Fruit fly (Drosophila melanogaster) whole organism, embryonic: ENCODE measurements around the gene HDAC6.
A peak's percentile ranks its signal among the peaks of the same experiment; 100 is the strongest.

ENCODE experiments used
- Aef1 ChIP-seq: fragments of 200-800 bp; sonication (Bioruptor generic); IDR thresholded peaks from 3 replicates; pipeline ENCODE4 v1.3.6; 2022; ENCODE audit warnings: missing biosample characterization, missing genetic modification characterization
- Bgb ChIP-seq: fragments of 200-800 bp; sonication (Bioruptor generic); IDR thresholded peaks from 2 replicates; pipeline ENCODE4 v1.3.6; 2022; ENCODE audit warnings: missing biosample characterization, missing genetic modification characterization; ENCODE audit not compliant: partially characterized antibody
- CG11504 ChIP-seq: fragments of 200-800 bp; sonication (Bioruptor generic); optimal IDR thresholded peaks from 3 replicates; lab custom pipeline; 2019; ENCODE audit warnings: missing biosample characterization, mild to moderate bottlenecking, missing genetic modification characterization, moderate library complexity
- CG11696 ChIP-seq: fragments of 200-800 bp; sonication (Bioruptor generic); IDR thresholded peaks from 2 replicates; pipeline ENCODE4 v1.3.6; 2022; ENCODE audit warnings: missing biosample characterization, missing genetic modification characterization
- CG12299 ChIP-seq: fragments of 200-800 bp; sonication (Bioruptor generic); optimal IDR thresholded peaks from 2 replicates; lab custom pipeline; 2018; ENCODE audit warnings: missing biosample characterization, mild to moderate bottlenecking, missing genetic modification characterization
- CG12659 ChIP-seq: fragments of 200-800 bp; sonication (Bioruptor generic); optimal IDR thresholded peaks from 3 replicates; lab custom pipeline; 2017; ENCODE audit warnings: mild to moderate bottlenecking, missing biosample characterization, missing genetic modification reagents, missing genetic modification characterization
- CG13123 ChIP-seq: fragments of 200-800 bp; sonication (Bioruptor generic); optimal IDR thresholded peaks from 2 replicates; lab custom pipeline; 2016; ENCODE audit warnings: missing biosample characterization, missing genetic modification characterization
- CG14050 ChIP-seq: fragments of 200-800 bp; sonication (Bioruptor generic); IDR thresholded peaks from 3 replicates; pipeline ENCODE4 v1.3.6; 2022; ENCODE audit warnings: missing biosample characterization, missing genetic modification characterization
- CG1647 ChIP-seq: fragments of 200-800 bp; sonication (Bioruptor generic); optimal IDR thresholded peaks from 3 replicates; lab custom pipeline; 2016; ENCODE audit warnings: missing biosample characterization, missing genetic modification characterization
- CG2116 ChIP-seq: fragments of 200-800 bp; sonication (Bioruptor generic); optimal IDR thresholded peaks from 3 replicates; lab custom pipeline; 2018; ENCODE audit warnings: missing biosample characterization, mild to moderate bottlenecking, missing genetic modification characterization
- CG2129 ChIP-seq: fragments of 200-800 bp; sonication (Bioruptor generic); IDR thresholded peaks from 2 replicates; pipeline ENCODE4 v1.3.6; 2022; ENCODE audit warnings: missing biosample characterization, missing genetic modification characterization; ENCODE audit not compliant: partially characterized antibody
- CG31388 ChIP-seq: fragments of 200-800 bp; sonication (Bioruptor generic); optimal IDR thresholded peaks from 2 replicates; lab custom pipeline; 2016; ENCODE audit warnings: missing biosample characterization, missing genetic modification characterization
- CG32532 ChIP-seq: fragments of 200-800 bp; sonication (Bioruptor generic); IDR thresholded peaks from 2 replicates; pipeline ENCODE4 v1.3.6; 2022; ENCODE audit warnings: missing biosample characterization, missing genetic modification characterization
- CG34376 ChIP-seq: fragments of 200-800 bp; sonication (Bioruptor generic); optimal IDR thresholded peaks from 2 replicates; lab custom pipeline; 2018; ENCODE audit warnings: missing biosample characterization, mild to moderate bottlenecking, missing genetic modification characterization
- CG34422 ChIP-seq: fragments of 200-800 bp; sonication (Bioruptor generic); IDR thresholded peaks from 3 replicates; pipeline ENCODE4 v1.3.6; 2022; ENCODE audit warnings: missing biosample characterization, missing genetic modification characterization
- CG4328 ChIP-seq: fragments of 200-800 bp; sonication (Bioruptor generic); optimal IDR thresholded peaks from 3 replicates; lab custom pipeline; 2017; ENCODE audit warnings: missing biosample characterization, missing genetic modification reagents, missing genetic modification characterization
- CG6791 ChIP-seq: fragments of 200-800 bp; sonication (Bioruptor generic); IDR thresholded peaks from 3 replicates; pipeline ENCODE4 v1.3.6; 2022; ENCODE audit warnings: missing biosample characterization, missing genetic modification characterization; ENCODE audit not compliant: partially characterized antibody
- CG9215 ChIP-seq: fragments of 200-800 bp; sonication (Bioruptor generic); IDR thresholded peaks from 2 replicates; pipeline ENCODE4 v1.3.6; 2022; ENCODE audit warnings: missing biosample characterization, missing genetic modification characterization
- D19B ChIP-seq: fragments of 200-800 bp; sonication (Bioruptor generic); optimal IDR thresholded peaks from 2 replicates; lab custom pipeline; 2017; ENCODE audit warnings: missing biosample characterization, mild to moderate bottlenecking, missing genetic modification characterization
- Dip3 ChIP-seq: fragments of 200-800 bp; sonication (Bioruptor generic); optimal IDR thresholded peaks from 3 replicates; lab custom pipeline; 2016; ENCODE audit warnings: missing biosample characterization, missing genetic modification characterization
- E2f1 ChIP-seq: fragments of 200-800 bp; sonication (Bioruptor generic); IDR thresholded peaks from 2 replicates; pipeline ENCODE4 v1.3.6; 2022; ENCODE audit warnings: missing biosample characterization, missing genetic modification characterization
- Lhr ChIP-seq: fragments of 200-800 bp; sonication (Bioruptor generic); optimal IDR thresholded peaks from 3 replicates; lab custom pipeline; 2017; ENCODE audit warnings: mild to moderate bottlenecking, missing biosample characterization, missing genetic modification reagents, missing genetic modification characterization
- Med ChIP-seq: fragments of 200-800 bp; sonication (Bioruptor generic); peaks from one replicate; lab custom pipeline; 2016; ENCODE audit warnings: missing biosample characterization, missing genetic modification characterization, mild to moderate bottlenecking, inconsistent platforms, moderate library complexity
- NC2α ChIP-seq: fragments of 200-800 bp; sonication (Bioruptor generic); optimal IDR thresholded peaks from 2 replicates; lab custom pipeline; 2016; ENCODE audit warnings: missing biosample characterization, missing genetic modification characterization
- Opbp ChIP-seq: fragments of 200-800 bp; sonication (Bioruptor generic); IDR thresholded peaks from 3 replicates; pipeline ENCODE4 v1.3.6; 2022; ENCODE audit warnings: missing biosample characterization, missing genetic modification characterization; ENCODE audit not compliant: partially characterized antibody
- Taf1 ChIP-seq: fragments of 200-800 bp; sonication (Bioruptor generic); IDR thresholded peaks from 2 replicates; pipeline ENCODE4 v1.3.6; 2022; ENCODE audit warnings: missing biosample characterization, missing genetic modification characterization
- Vsx1 ChIP-seq: fragments of 200-800 bp; sonication (Bioruptor generic); optimal IDR thresholded peaks from 2 replicates; lab custom pipeline; 2017; ENCODE audit warnings: missing biosample characterization, mild to moderate bottlenecking, missing genetic modification characterization, missing genetic modification reagents
- al ChIP-seq: fragments of 200-800 bp; sonication (Bioruptor generic); IDR thresholded peaks from 2 replicates; pipeline ENCODE4 v1.3.6; 2022; ENCODE audit warnings: missing biosample characterization, missing genetic modification characterization
- ato ChIP-seq: fragments of 200-800 bp; sonication (Bioruptor generic); IDR thresholded peaks from 2 replicates; pipeline ENCODE4 v1.3.6; 2022; ENCODE audit warnings: missing biosample characterization, missing genetic modification characterization; ENCODE audit not compliant: partially characterized antibody
- bigmax ChIP-seq: fragments of 200-800 bp; sonication (Bioruptor generic); optimal IDR thresholded peaks from 2 replicates; lab custom pipeline; 2018; ENCODE audit warnings: missing biosample characterization, mild to moderate bottlenecking, missing genetic modification characterization
- cato ChIP-seq: fragments of 200-800 bp; sonication (Bioruptor generic); optimal IDR thresholded peaks from 2 replicates; lab custom pipeline; 2016; ENCODE audit warnings: missing biosample characterization, missing genetic modification characterization, borderline replicate concordance
- corto ChIP-seq: fragments of 200-800 bp; sonication (Bioruptor generic); optimal IDR thresholded peaks from 2 replicates; lab custom pipeline; 2016; ENCODE audit warnings: missing biosample characterization, mild to moderate bottlenecking, missing genetic modification characterization, moderate library complexity
- crp ChIP-seq, 2 experiments: fragments of 200-800 bp; sonication (Bioruptor generic); optimal IDR thresholded peaks; 2 replicates in 1 of 2; 3 replicates in 1 of 2; lab custom pipeline; 2017; ENCODE audit warnings: missing biosample characterization in 2 of 2, missing genetic modification characterization in 2 of 2, mild to moderate bottlenecking in 1 of 2, moderate library complexity in 1 of 2
- cwo ChIP-seq: fragments of 200-800 bp; sonication (Bioruptor generic); optimal IDR thresholded peaks from 3 replicates; lab custom pipeline; 2017; ENCODE audit warnings: missing biosample characterization, missing genetic modification characterization, mild to moderate bottlenecking, moderate library complexity, missing genetic modification reagents
- ftz-f1 ChIP-seq: fragments of 200-800 bp; sonication (Bioruptor generic); optimal IDR thresholded peaks from 2 replicates; lab custom pipeline; 2016; ENCODE audit warnings: missing biosample characterization, missing genetic modification characterization
- gcm ChIP-seq: fragments of 200-800 bp; sonication (Bioruptor generic); optimal IDR thresholded peaks from 2 replicates; lab custom pipeline; 2019; ENCODE audit warnings: missing biosample characterization, mild to moderate bottlenecking, missing genetic modification characterization, moderate library complexity
- gcm2 ChIP-seq: fragments of 200-800 bp; sonication (Bioruptor generic); optimal IDR thresholded peaks from 2 replicates; lab custom pipeline; 2016; ENCODE audit warnings: missing biosample characterization, missing genetic modification characterization
- gfzf ChIP-seq: fragments of 200-800 bp; sonication (Bioruptor generic); optimal IDR thresholded peaks from 2 replicates; lab custom pipeline; 2016; ENCODE audit warnings: missing biosample characterization, mild to moderate bottlenecking, missing genetic modification characterization, moderate library complexity
- mld ChIP-seq: fragments of 200-800 bp; sonication (Bioruptor generic); IDR thresholded peaks from 3 replicates; pipeline ENCODE4 v1.3.6; 2022; ENCODE audit warnings: missing biosample characterization, missing genetic modification characterization; ENCODE audit not compliant: partially characterized antibody
- nom ChIP-seq: fragments of 200-800 bp; sonication (Bioruptor generic); optimal IDR thresholded peaks from 2 replicates; lab custom pipeline; 2017; ENCODE audit warnings: missing biosample characterization, missing genetic modification characterization, mild to moderate bottlenecking, moderate library complexity, missing genetic modification reagents
- odd ChIP-seq: fragments of 200-800 bp; sonication (Bioruptor generic); optimal IDR thresholded peaks from 2 replicates; lab custom pipeline; 2017; ENCODE audit warnings: missing biosample characterization, mild to moderate bottlenecking, missing genetic modification characterization
- pros ChIP-seq: fragments of 200-800 bp; sonication (Bioruptor generic); optimal IDR thresholded peaks from 3 replicates; lab custom pipeline; 2019; ENCODE audit warnings: missing biosample characterization, mild to moderate bottlenecking, missing genetic modification characterization, moderate library complexity
- row ChIP-seq: fragments of 200-800 bp; sonication (Bioruptor generic); IDR thresholded peaks from 3 replicates; pipeline ENCODE4 v1.3.6; 2022; ENCODE audit warnings: missing biosample characterization, missing genetic modification characterization
- tna ChIP-seq: fragments of 200-800 bp; sonication (Bioruptor generic); IDR thresholded peaks from 2 replicates; pipeline ENCODE4 v1.3.6; 2022; ENCODE audit warnings: missing biosample characterization, missing genetic modification characterization; ENCODE audit not compliant: partially characterized antibody
- vnd ChIP-seq: fragments of 200-800 bp; sonication (Bioruptor generic); IDR thresholded peaks from 3 replicates; pipeline ENCODE4 v1.3.6; 2022; ENCODE audit warnings: missing biosample characterization, missing genetic modification characterization; ENCODE audit not compliant: partially characterized antibody
- wek ChIP-seq: fragments of 200-800 bp; sonication (Bioruptor generic); optimal IDR thresholded peaks from 3 replicates; lab custom pipeline; 2018; ENCODE audit warnings: missing biosample characterization, mild to moderate bottlenecking, missing genetic modification characterization, moderate library complexity

HDAC6 gene

dm6 chrX:15333066-15333874 lies at the start of gene HDAC6, which contains the start of gene CG9114 (continued):
- TF ChIP-seq CG6791 (GFP tag; lab: Robert Waterston, UW) (peak; percentile 78), CG11504 (tag; lab: Kevin White, UChicago) (no peak), wek (GFP tag; lab: Kevin White, UChicago) (no peak), CG2129 (GFP tag; lab: Robert Waterston, UW) (peak; percentile 70; the same call in 1 of the 2 replicates), gfzf (GFP tag; lab: Kevin White, UChicago) (no peak), CG12299 (tag; lab: Kevin White, UChicago) (no peak), CG31388 (GFP tag; lab: Kevin White, UChicago) (no peak), CG34376 (GFP tag; lab: Kevin White, UChicago) (peak; percentile 19), Dip3 (GFP tag; lab: Kevin White, UChicago) (no peak), Bgb (GFP tag; lab: Robert Waterston, UW) (peak; percentile 79), CG9215 (GFP tag; lab: Robert Waterston, UW) (no peak), CG32532 (GFP tag; lab: Robert Waterston, UW) (peak; percentile 9; the same call in 1 of the 2 replicates), crp (GFP tag; optimal IDR thresholded peaks at IDR 0.05; lab: Kevin White, UChicago) (peak; percentile 22 to 90), CG13123 (GFP tag; lab: Kevin White, UChicago) (no peak), gcm (GFP tag; lab: Kevin White, UChicago) (peak; percentile 49), Taf1 (GFP tag; lab: Robert Waterston, UW) (no peak), mld (GFP tag; lab: Robert Waterston, UW) (no peak; the same call in 2 of the 3 replicates), nom (GFP tag; lab: Kevin White, UChicago) (peak; percentile 29), ftz-f1 (peak; percentile 59), CG14050 (GFP tag; lab: Robert Waterston, UW) (no peak), gcm2 (GFP tag; lab: Kevin White, UChicago) (no peak), corto (GFP tag; lab: Kevin White, UChicago) (no peak), odd (GFP tag; lab: Kevin White, UChicago) (no peak), cato (GFP tag; lab: Kevin White, UChicago) (no peak), E2f1 (GFP tag; lab: Robert Waterston, UW) (peak; percentile 47; the same call in 1 of the 2 replicates), al (no peak), CG2116 (peak; percentile 77), ato (GFP tag; lab: Robert Waterston, UW) (peak; percentile 63; the same call in 1 of the 2 replicates), tna (GFP tag; lab: Robert Waterston, UW) (peak; percentile 78; the same call in 1 of the 2 replicates), Lhr (no peak), Aef1 (GFP tag; lab: Robert Waterston, UW) (peak; percentile 56; the same call in 2 of the 3 replicates), row (peak; percentile 15; the same call in 1 of the 3 replicates), D19B (GFP tag; lab: Kevin White, UChicago) (no peak), Med (GFP tag; lab: Kevin White, UChicago) (peak; percentile 86), pros (GFP tag; lab: Kevin White, UChicago) (peak; percentile 10), CG4328 (no peak), CG12659 (peak; percentile 31), CG1647 (GFP tag; lab: Kevin White, UChicago) (no peak), CG34422 (GFP tag; lab: Robert Waterston, UW) (peak; percentile 69; the same call in 1 of the 3 replicates), vnd (peak; percentile 87; the same call in 2 of the 3 replicates), cwo (GFP tag; lab: Kevin White, UChicago) (no peak), Opbp (GFP tag; lab: Robert Waterston, UW) (peak; percentile 72; the same call in 2 of the 3 replicates), CG11696 (GFP tag; lab: Robert Waterston, UW) (no peak), NC2α (GFP tag; lab: Kevin White, UChicago) (no peak), bigmax (GFP tag; lab: Kevin White, UChicago) (no peak), Vsx1 (GFP tag; lab: Kevin White, UChicago) (peak; percentile 85)
